Fruit fly (Drosophila melanogaster) Kc167 (cell line): Measurements from ENCODE around the gene par-6.

ENCODE experiments used
- Sin3A ChIP-seq: fragments of >200 bp; optimal IDR thresholded peaks from 2 replicates; lab custom pipeline; 2018; ENCODE audit warnings: missing external identifiers
- h ChIP-seq: fragments of >200 bp; optimal IDR thresholded peaks from 3 replicates; lab custom pipeline; 2018; ENCODE audit warnings: missing external identifiers
- psq ChIP-seq: fragments of >200 bp; optimal IDR thresholded peaks from 2 replicates; lab custom pipeline; 2017; ENCODE audit warnings: missing external identifiers
- ttk ChIP-seq: sonication (Bioruptor generic); optimal IDR thresholded peaks from 2 replicates; lab custom pipeline; 2017; ENCODE audit warnings: missing external identifiers

dm6 chrX:17713740-17714135 is 10.6 kb downstream of the par-6 start:
- TF ChIP-seq psq (lab: Kevin White, UChicago), result no peak
- no peak for TF ChIP-seq h (lab: Kevin White, UChicago)
- TF ChIP-seq ttk (lab: Kevin White, UChicago), result no peak
- TF ChIP-seq Sin3A, result no peak
